Worm (Caenorhabditis elegans) whole organism, L1 larva: ENCODE measurements around the gene ZK1307.4.

Experiments
- C16A3.4 ChIP-seq: fragments of 150-350 bp; optimal IDR thresholded peaks from 2 replicates; lab custom pipeline; 2014; ENCODE audit warnings: missing biosample characterization, missing genetic modification characterization
- C34B4.2 ChIP-seq: sonication (generic microtip); optimal IDR thresholded peaks from 2 replicates; lab custom pipeline; 2017; ENCODE audit warnings: mild to moderate bottlenecking, missing genetic modification characterization, missing compliant biosample characterization
- F16B12.6 ChIP-seq: fragments of 150-350 bp; optimal IDR thresholded peaks from 2 replicates; lab custom pipeline; 2014; ENCODE audit warnings: missing biosample characterization, missing genetic modification characterization
- aha-1 ChIP-seq: fragments of 150-350 bp; optimal IDR thresholded peaks from 2 replicates; lab custom pipeline; 2014; ENCODE audit warnings: missing biosample characterization, missing genetic modification characterization
- aly-2 ChIP-seq: fragments of 150-350 bp; optimal IDR thresholded peaks from 2 replicates; lab custom pipeline; 2014; ENCODE audit warnings: missing biosample characterization, missing genetic modification characterization
- ama-1 ChIP-seq: fragments of 150-350 bp; optimal IDR thresholded peaks from 2 replicates; lab custom pipeline; 2014
- blmp-1 ChIP-seq: fragments of 150-350 bp; optimal IDR thresholded peaks from 2 replicates; lab custom pipeline; 2014; ENCODE audit warnings: missing biosample characterization, missing genetic modification characterization
- ceh-63 ChIP-seq: fragments of 200-800 bp; sonication (Bioruptor generic); optimal IDR thresholded peaks from 2 replicates; lab custom pipeline; 2018; ENCODE audit warnings: mild to moderate bottlenecking, missing genetic modification characterization, missing compliant biosample characterization
- ceh-82 ChIP-seq, 3 experiments: fragments of 150-350 bp in 1 of 3; sonication (generic microtip) in 2 of 3; optimal IDR thresholded peaks; 2 replicates each; lab custom pipeline; 2014 to 2017; ENCODE audit warnings: missing biosample characterization in 3 of 3, missing genetic modification characterization in 3 of 3
- dsc-1 ChIP-seq: sonication (generic microtip); optimal IDR thresholded peaks from 2 replicates; lab custom pipeline; 2016; ENCODE audit warnings: mild to moderate bottlenecking, missing genetic modification characterization, missing compliant biosample characterization
- efl-3 ChIP-seq: fragments of 200-800 bp; sonication (Bioruptor generic); optimal IDR thresholded peaks from 2 replicates; lab custom pipeline; 2018; ENCODE audit warnings: mild to moderate bottlenecking, missing genetic modification characterization, missing compliant biosample characterization
- egl-13 ChIP-seq: sonication (generic microtip); optimal IDR thresholded peaks from 2 replicates; lab custom pipeline; 2016; ENCODE audit warnings: missing genotype, missing genetic modification reagents, missing genetic modification characterization, missing compliant biosample characterization
- ets-5 ChIP-seq: fragments of 200-800 bp; sonication (Bioruptor generic); IDR thresholded peaks from 2 replicates; pipeline ENCODE4 v1.3.6; 2022; ENCODE audit warnings: missing genetic modification characterization, missing compliant biosample characterization
- fkh-10 ChIP-seq: sonication (generic microtip); optimal IDR thresholded peaks from 2 replicates; lab custom pipeline; 2017; ENCODE audit warnings: missing biosample characterization, missing genetic modification reagents, missing genetic modification characterization
- fos-1 ChIP-seq: fragments of 150-350 bp; optimal IDR thresholded peaks from 2 replicates; lab custom pipeline; 2014; ENCODE audit warnings: missing biosample characterization, missing genetic modification characterization
- grh-1 ChIP-seq: fragments of 200-800 bp; sonication (Bioruptor generic); IDR thresholded peaks from 2 replicates; pipeline ENCODE4 v1.3.6; 2022; ENCODE audit warnings: missing genetic modification reagents, missing genetic modification characterization, missing compliant biosample characterization
- hlh-17 ChIP-seq: fragments of 200-800 bp; sonication (Bioruptor generic); optimal IDR thresholded peaks from 2 replicates; lab custom pipeline; 2018; ENCODE audit warnings: missing genetic modification characterization, mild to moderate bottlenecking, missing compliant biosample characterization, moderate library complexity, borderline replicate concordance
- hpl-2 ChIP-seq: fragments of 150-350 bp; optimal IDR thresholded peaks from 2 replicates; lab custom pipeline; 2014; ENCODE audit warnings: missing biosample characterization, missing genetic modification reagents, missing genetic modification characterization
- jun-1 ChIP-seq: fragments of 150-350 bp; optimal IDR thresholded peaks from 2 replicates; lab custom pipeline; 2014; ENCODE audit warnings: missing biosample characterization, missing genetic modification reagents, missing genetic modification characterization
- lin-14 ChIP-seq: fragments of 200-800 bp; sonication (Bioruptor generic); optimal IDR thresholded peaks from 2 replicates; lab custom pipeline; 2018; ENCODE audit warnings: mild to moderate bottlenecking, missing genetic modification characterization, moderate library complexity, missing compliant biosample characterization
- lin-39 ChIP-seq: fragments of 150-350 bp; optimal IDR thresholded peaks from 2 replicates; lab custom pipeline; 2014; ENCODE audit warnings: missing biosample characterization, missing genetic modification reagents, missing genetic modification characterization
- lir-3 ChIP-seq: sonication (generic microtip); optimal IDR thresholded peaks from 2 replicates; lab custom pipeline; 2016; ENCODE audit warnings: mild to moderate bottlenecking, missing genetic modification characterization, moderate library complexity, missing compliant biosample characterization; ENCODE audit not compliant: poor library complexity
- lsy-2 ChIP-seq, 2 experiments: fragments of 150-350 bp; optimal IDR thresholded peaks; 2 replicates each; lab custom pipeline; 2014; ENCODE audit warnings: missing biosample characterization in 2 of 2, missing genetic modification characterization in 2 of 2
- mab-9 ChIP-seq: fragments of 200-800 bp; sonication (Bioruptor generic); IDR thresholded peaks from 2 replicates; pipeline ENCODE4 v1.3.6; 2022; ENCODE audit warnings: missing genetic modification reagents, missing genetic modification characterization, missing compliant biosample characterization
- mdl-1 ChIP-seq, 2 experiments: fragments of 150-350 bp; optimal IDR thresholded peaks; 2 replicates each; lab custom pipeline; 2014 to 2017; ENCODE audit warnings: missing biosample characterization in 2 of 2, missing genetic modification characterization in 2 of 2, inconsistent platforms in 1 of 2
- mef-2 ChIP-seq: fragments of 150-350 bp; optimal IDR thresholded peaks from 2 replicates; lab custom pipeline; 2014; ENCODE audit warnings: missing biosample characterization, missing genetic modification characterization
- mep-1 ChIP-seq: fragments of 150-350 bp; optimal IDR thresholded peaks from 2 replicates; lab custom pipeline; 2014; ENCODE audit warnings: missing biosample characterization, missing genetic modification characterization
- nhr-11 ChIP-seq: fragments of 150-350 bp; optimal IDR thresholded peaks from 2 replicates; lab custom pipeline; 2014; ENCODE audit warnings: missing biosample characterization, missing genetic modification characterization
- nhr-12 ChIP-seq: sonication (generic microtip); optimal IDR thresholded peaks from 2 replicates; lab custom pipeline; 2017; ENCODE audit warnings: missing biosample characterization, missing genetic modification characterization
- nhr-19 ChIP-seq: fragments of 200-800 bp; sonication (Bioruptor generic); conservative IDR thresholded peaks from 2 replicates; pipeline ENCODE4 v1.3.6; 2022; ENCODE audit warnings: missing genetic modification characterization, missing compliant biosample characterization
- nhr-28 ChIP-seq: fragments of 150-350 bp; optimal IDR thresholded peaks from 2 replicates; lab custom pipeline; 2014; ENCODE audit warnings: missing biosample characterization, missing genetic modification characterization
- nhr-71 ChIP-seq: sonication (generic microtip); optimal IDR thresholded peaks from 2 replicates; lab custom pipeline; 2016; ENCODE audit warnings: mild to moderate bottlenecking, missing genetic modification characterization, moderate library complexity, missing compliant biosample characterization
- nhr-76 ChIP-seq: sonication (generic microtip); optimal IDR thresholded peaks from 2 replicates; lab custom pipeline; 2017; ENCODE audit warnings: missing biosample characterization, missing genetic modification characterization
- nhr-84 ChIP-seq: sonication (generic microtip); optimal IDR thresholded peaks from 2 replicates; lab custom pipeline; 2017; ENCODE audit warnings: missing biosample characterization, missing genetic modification characterization
- nhr-85 ChIP-seq: sonication (generic microtip); peaks from one replicate; lab custom pipeline; 2016; ENCODE audit warnings: missing genetic modification characterization, inconsistent platforms, missing compliant biosample characterization
- nhr-90 ChIP-seq: sonication (generic microtip); optimal IDR thresholded peaks from 2 replicates; lab custom pipeline; 2016; ENCODE audit warnings: mild to moderate bottlenecking, missing genetic modification characterization, missing compliant biosample characterization; ENCODE audit not compliant: poor library complexity
- pag-3 ChIP-seq: sonication (generic microtip); optimal IDR thresholded peaks from 2 replicates; lab custom pipeline; 2017; ENCODE audit warnings: missing genetic modification characterization, mild to moderate bottlenecking, missing compliant biosample characterization, antibody characterized with exemption, borderline replicate concordance; ENCODE audit not compliant: insufficient read depth
- pax-3 ChIP-seq: fragments of 200-800 bp; sonication (Bioruptor generic); optimal IDR thresholded peaks from 2 replicates; lab custom pipeline; 2018; ENCODE audit warnings: mild to moderate bottlenecking, missing genetic modification characterization, moderate library complexity, missing compliant biosample characterization
- pqm-1 ChIP-seq: sonication (generic microtip); optimal IDR thresholded peaks from 3 replicates; lab custom pipeline; 2017; ENCODE audit warnings: missing biosample characterization, missing genetic modification characterization
- rnt-1 ChIP-seq: sonication (generic microtip); optimal IDR thresholded peaks from 2 replicates; lab custom pipeline; 2016; ENCODE audit warnings: mild to moderate bottlenecking, missing genetic modification characterization, moderate library complexity, missing compliant biosample characterization
- skn-1 ChIP-seq: fragments of 150-350 bp; optimal IDR thresholded peaks from 2 replicates; lab custom pipeline; 2014; ENCODE audit warnings: missing biosample characterization, missing genetic modification characterization
- snpc-4 ChIP-seq: fragments of 150-350 bp; optimal IDR thresholded peaks from 2 replicates; lab custom pipeline; 2014; ENCODE audit warnings: missing biosample characterization, missing genetic modification characterization
- sptf-1 ChIP-seq: fragments of 150-350 bp; optimal IDR thresholded peaks from 2 replicates; lab custom pipeline; 2014; ENCODE audit warnings: missing biosample characterization, missing genetic modification characterization
- sup-37 ChIP-seq: fragments of 200-800 bp; sonication (Bioruptor generic); optimal IDR thresholded peaks from 2 replicates; lab custom pipeline; 2018; ENCODE audit warnings: mild to moderate bottlenecking, missing genetic modification characterization, missing compliant biosample characterization
- swsn-7 ChIP-seq: sonication (generic microtip); optimal IDR thresholded peaks from 2 replicates; lab custom pipeline; 2016; ENCODE audit warnings: missing genetic modification characterization, missing compliant biosample characterization
- tbx-2 ChIP-seq: sonication (generic microtip); optimal IDR thresholded peaks from 2 replicates; lab custom pipeline; 2016; ENCODE audit warnings: missing genetic modification characterization, missing compliant biosample characterization
- tlp-1 ChIP-seq: fragments of 150-350 bp; optimal IDR thresholded peaks from 2 replicates; lab custom pipeline; 2014; ENCODE audit warnings: missing biosample characterization, missing genetic modification characterization
- unc-30 ChIP-seq: sonication (generic microtip); optimal IDR thresholded peaks from 2 replicates; lab custom pipeline; 2017; ENCODE audit warnings: missing biosample characterization, missing genetic modification characterization
- unc-62 ChIP-seq: fragments of 150-350 bp; optimal IDR thresholded peaks from 2 replicates; lab custom pipeline; 2014; ENCODE audit warnings: missing biosample characterization, missing genetic modification reagents, missing genetic modification characterization
- unc-86 ChIP-seq: sonication (generic microtip); optimal IDR thresholded peaks from 2 replicates; lab custom pipeline; 2016; ENCODE audit warnings: missing genetic modification characterization, missing compliant biosample characterization
- unc-98 ChIP-seq: fragments of 200-800 bp; sonication (Bioruptor generic); IDR thresholded peaks from 2 replicates; pipeline ENCODE4 v1.3.6; 2022; ENCODE audit warnings: missing genetic modification characterization, missing compliant biosample characterization
- vab-15 ChIP-seq: sonication (generic microtip); optimal IDR thresholded peaks from 2 replicates; lab custom pipeline; 2017; ENCODE audit warnings: missing genotype, mild to moderate bottlenecking, missing genetic modification characterization, missing compliant biosample characterization
- xbp-1 ChIP-seq: sonication (generic microtip); optimal IDR thresholded peaks from 2 replicates; lab custom pipeline; 2016; ENCODE audit warnings: missing genetic modification characterization, missing compliant biosample characterization
- zag-1 ChIP-seq: fragments of 150-350 bp; optimal IDR thresholded peaks from 2 replicates; lab custom pipeline; 2014; ENCODE audit warnings: missing biosample characterization, missing genetic modification characterization
- ztf-4 ChIP-seq: fragments of 150-350 bp; optimal IDR thresholded peaks from 2 replicates; lab custom pipeline; 2014; ENCODE audit warnings: missing biosample characterization, missing genetic modification characterization

Gene ZK1307.4

DNA sequence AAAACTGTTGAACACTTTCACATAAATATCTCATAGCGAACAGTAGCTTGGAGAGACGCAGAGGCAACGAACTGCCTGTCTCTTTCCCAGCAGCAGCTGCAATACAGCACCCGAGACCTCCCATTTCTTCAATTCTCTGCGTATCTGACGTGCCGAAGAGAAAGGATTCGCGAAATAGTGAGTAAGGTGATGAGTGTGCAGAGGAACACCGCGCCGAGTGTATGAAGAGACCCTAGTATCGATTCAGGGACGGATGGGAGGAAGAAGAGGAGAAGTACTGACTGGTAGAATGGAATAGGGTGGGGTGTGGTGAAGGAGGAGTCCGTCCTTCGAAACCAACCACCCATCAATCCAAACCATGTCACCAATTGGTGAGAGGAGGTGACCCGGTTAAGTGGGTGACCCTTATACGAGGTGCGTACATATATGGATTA lies 5.5 kb downstream of the ZK1307.4 start:
- TF ChIP-seq nhr-11 (tag; lab: Kevin White, UChicago) = peak; percentile 56
- TF ChIP-seq nhr-76 (tag; lab: Kevin White, UChicago) = no peak
- TF ChIP-seq jun-1 (tag; lab: Kevin White, UChicago) = peak; percentile 64
- peak; percentile 70 to 82 for TF ChIP-seq lsy-2 (tag; optimal IDR thresholded peaks at IDR 0.05; lab: Kevin White, UChicago)
- no peak for TF ChIP-seq dsc-1 (tag; lab: Kevin White, UChicago)
- peak; percentile 65 for TF ChIP-seq vab-15 (tag; lab: Kevin White, UChicago)
- TF ChIP-seq mdl-1 (tag; optimal IDR thresholded peaks at IDR 0.05; lab: Kevin White, UChicago) = peak in 1 of 2 experiments; percentile 75
- peak; percentile 74 for TF ChIP-seq rnt-1 (tag; lab: Kevin White, UChicago)
- TF ChIP-seq hpl-2 (GFP tag; lab: Kevin White, UChicago) = no peak
- TF ChIP-seq xbp-1 (tag; lab: Kevin White, UChicago) = peak; percentile 55
- TF ChIP-seq unc-62 (GFP tag; lab: Kevin White, UChicago) = no peak
- peak; percentile 70 for TF ChIP-seq swsn-7
- no peak for TF ChIP-seq lin-39 (tag; lab: Kevin White, UChicago)
- peak; percentile 90 for TF ChIP-seq mep-1 (tag; lab: Kevin White, UChicago)
- no peak for TF ChIP-seq zag-1 (tag; lab: Kevin White, UChicago)
- TF ChIP-seq grh-1 (GFP tag; lab: Robert Waterston, UW) = no peak
- TF ChIP-seq tbx-2 = peak; percentile 63
- TF ChIP-seq unc-98 = no peak
- TF ChIP-seq fkh-10 (GFP tag; lab: Kevin White, UChicago) = no peak
- peak; percentile 95 for TF ChIP-seq blmp-1 (tag; lab: Kevin White, UChicago)
- TF ChIP-seq sup-37 (GFP tag; lab: Kevin White, UChicago) = no peak
- peak; percentile 19 for TF ChIP-seq F16B12.6 (tag; lab: Kevin White, UChicago)
- no peak for TF ChIP-seq mef-2 (tag; lab: Kevin White, UChicago)
- no peak for TF ChIP-seq tlp-1 (tag; lab: Kevin White, UChicago)
- no peak for TF ChIP-seq mab-9 (GFP tag; lab: Robert Waterston, UW)
- TF ChIP-seq ceh-63 (GFP tag; lab: Kevin White, UChicago) = no peak
- no peak for TF ChIP-seq sptf-1
- peak; percentile 53 for TF ChIP-seq fos-1 (tag; lab: Kevin White, UChicago)
- peak; percentile 34 for TF ChIP-seq pax-3 (tag; lab: Kevin White, UChicago)
- TF ChIP-seq egl-13 (tag; lab: Kevin White, UChicago) = no peak
- peak; percentile 90 for TF ChIP-seq nhr-85 (tag; lab: Kevin White, UChicago)
- peak; percentile 37 to 74 (median 44) for TF ChIP-seq ceh-82 (tag; optimal IDR thresholded peaks at IDR 0.05; lab: Kevin White, UChicago)
- no peak for TF ChIP-seq snpc-4 (tag; lab: Kevin White, UChicago)
- TF ChIP-seq nhr-90 (tag; lab: Kevin White, UChicago) = peak; percentile 50
- TF ChIP-seq hlh-17 = no peak
- peak; percentile 15 for TF ChIP-seq C16A3.4 (tag; lab: Kevin White, UChicago)
- no peak for TF ChIP-seq pqm-1 (tag; lab: Kevin White, UChicago)
- TF ChIP-seq lin-14 (GFP tag; lab: Kevin White, UChicago) = peak; percentile 97
- no peak for TF ChIP-seq efl-3 (GFP tag; lab: Kevin White, UChicago)
- TF ChIP-seq nhr-28 = no peak
- peak; percentile 83 for TF ChIP-seq nhr-71
- TF ChIP-seq nhr-84 = no peak
- TF ChIP-seq ztf-4 (tag; lab: Kevin White, UChicago) = peak; percentile 68
- TF ChIP-seq aly-2 (tag; lab: Kevin White, UChicago) = no peak
- no peak for TF ChIP-seq aha-1 (tag; lab: Kevin White, UChicago)
- TF ChIP-seq ama-1 = peak; percentile 82
- TF ChIP-seq nhr-12 (tag; lab: Kevin White, UChicago) = no peak
- TF ChIP-seq nhr-19 (GFP tag; lab: Robert Waterston, UW) = peak; percentile 60
- TF ChIP-seq pag-3 (tag; lab: Kevin White, UChicago) = peak; percentile 24
- TF ChIP-seq lir-3 (tag; lab: Kevin White, UChicago) = peak; percentile 40
- peak; percentile 56 for TF ChIP-seq skn-1 (tag; lab: Kevin White, UChicago)
- no peak for TF ChIP-seq unc-30 (tag; lab: Kevin White, UChicago)
- no peak for TF ChIP-seq ets-5
- peak; percentile 52 for TF ChIP-seq unc-86 (tag; lab: Kevin White, UChicago)
- TF ChIP-seq C34B4.2 (tag; lab: Kevin White, UChicago) = no peak
